Fruit fly (Drosophila melanogaster): ENCODE data around the gene Gmd.
A peak's percentile ranks its signal among the peaks of the same experiment; 100 is the strongest.

Gene Gmd

DNA sequence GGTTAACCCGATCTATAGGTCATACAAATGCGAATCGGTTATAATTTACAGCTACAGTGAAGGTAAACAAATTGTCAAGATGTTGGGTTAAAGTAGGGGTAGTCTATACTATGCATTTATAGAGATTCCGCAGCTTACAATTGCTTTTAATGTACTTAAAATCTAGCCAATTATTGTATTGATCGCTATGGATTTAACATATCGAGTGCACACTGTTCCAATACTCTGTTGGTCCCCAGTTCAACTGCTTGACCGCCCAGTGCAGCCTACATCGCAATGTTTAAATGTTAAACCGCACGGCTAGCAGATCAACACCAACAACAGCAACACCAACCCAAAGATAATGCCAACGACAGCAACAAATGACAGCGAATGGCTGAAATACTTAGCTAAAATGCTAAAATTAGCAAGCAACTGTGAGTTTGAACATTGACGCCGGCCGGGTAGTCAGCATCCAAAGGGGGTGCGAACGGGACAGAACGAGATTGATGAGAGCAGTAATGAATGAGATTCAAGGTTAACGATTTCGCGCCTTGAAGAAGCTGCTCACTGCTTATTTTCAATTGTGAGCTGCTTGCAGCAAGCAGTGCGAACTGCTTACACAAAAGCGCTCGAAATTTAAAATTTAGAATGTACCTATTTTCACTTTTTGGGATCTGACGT is 24.2 kb upstream of the Gmd start (continued):
- no peak for TF ChIP-seq Ssrp (tag; optimal IDR thresholded peaks at IDR 0.05)
- TF ChIP-seq CG7271 (tag; optimal IDR thresholded peaks at IDR 0.05) = no peak
- no peak for TF ChIP-seq CG10462 (GFP tag; optimal IDR thresholded peaks at IDR 0.05)
- no peak for TF ChIP-seq ac (GFP tag; optimal IDR thresholded peaks at IDR 0.05)
- 0 out of 2 replicates have a peak, but pooled peaks have one; percentile 5 for TF ChIP-seq klu (GFP tag; IDR thresholded peaks at IDR 0.05)
- TF ChIP-seq CG8359 (GFP tag; optimal IDR thresholded peaks at IDR 0.05; ENCODE audit: borderline replicate concordance) = no peak
- TF ChIP-seq CG15514 (GFP tag; optimal IDR thresholded peaks at IDR 0.05) = no peak
- no peak for TF ChIP-seq schlank (tag; optimal IDR thresholded peaks at IDR 0.05)
- TF ChIP-seq Ptx1 (GFP tag; IDR thresholded peaks at IDR 0.05) = no peak
- TF ChIP-seq vvl (GFP tag; IDR thresholded peaks at IDR 0.05) = peak; percentile 6
- TF ChIP-seq tio (GFP tag; optimal IDR thresholded peaks at IDR 0.05) = no peak
- TF ChIP-seq CG15011 (GFP tag; optimal IDR thresholded peaks at IDR 0.05) = no peak
- no peak for TF ChIP-seq CG2129 (GFP tag; IDR thresholded peaks at IDR 0.05; ENCODE audit: partially characterized antibody)
- peak; percentile 28 for TF ChIP-seq Aef1 (GFP tag; IDR thresholded peaks at IDR 0.05)
- no peak for TF ChIP-seq cato (GFP tag; optimal IDR thresholded peaks at IDR 0.05; ENCODE audit: borderline replicate concordance)
- TF ChIP-seq CG15073 (GFP tag; optimal IDR thresholded peaks at IDR 0.05) = no peak
- no peak for TF ChIP-seq grn (GFP tag; optimal IDR thresholded peaks at IDR 0.05)
- TF ChIP-seq toy (GFP tag; IDR thresholded peaks at IDR 0.05) = no peak
- TF ChIP-seq crol (GFP tag; IDR thresholded peaks at IDR 0.05) = no peak; the same call in none of the 2 replicates
- no peak for TF ChIP-seq unpg (GFP tag; optimal IDR thresholded peaks at IDR 0.05)
- no peak for TF ChIP-seq CG11247 (GFP tag; IDR thresholded peaks at IDR 0.05)
- no peak for TF ChIP-seq sna (GFP tag; IDR thresholded peaks at IDR 0.05; ENCODE audit: partially characterized antibody)
- TF ChIP-seq CG12659 (GFP tag; optimal IDR thresholded peaks at IDR 0.05) = no peak
- TF ChIP-seq Nf-YC (tag; optimal IDR thresholded peaks at IDR 0.05) = peak; percentile 20
- TF ChIP-seq btn (GFP tag; optimal IDR thresholded peaks at IDR 0.05) = no peak
- TF ChIP-seq cwo (GFP tag; optimal IDR thresholded peaks at IDR 0.05) = no peak
- peak; percentile 73 for TF ChIP-seq Ets65A (GFP tag)
- no peak for TF ChIP-seq CkIIα-i1 (GFP tag; IDR thresholded peaks at IDR 0.05)
- no peak for TF ChIP-seq HLHmδ (GFP tag; optimal IDR thresholded peaks at IDR 0.05)
- no peak; the same call in 1 of the 2 replicates for TF ChIP-seq GATAe (GFP tag; conservative IDR thresholded peaks at IDR 0.05)
- peak; percentile 72 for TF ChIP-seq Abd-B (GFP tag; optimal IDR thresholded peaks at IDR 0.05)
- no peak for TF ChIP-seq chif (GFP tag; optimal IDR thresholded peaks at IDR 0.05)
- TF ChIP-seq Bdp1 (GFP tag; optimal IDR thresholded peaks at IDR 0.05) = no peak
- TF ChIP-seq Dfd (GFP tag; optimal IDR thresholded peaks at IDR 0.05) = peak in 1 of 2 experiments; percentile 98
- TF ChIP-seq hbn (GFP tag; IDR thresholded peaks at IDR 0.05; ENCODE audit: partially characterized antibody) = no peak
- TF ChIP-seq CG18011 (GFP tag; optimal IDR thresholded peaks at IDR 0.05) = no peak
- no peak for TF ChIP-seq luna (GFP tag; optimal IDR thresholded peaks at IDR 0.05)
- no peak for TF ChIP-seq CG1647 (GFP tag; optimal IDR thresholded peaks at IDR 0.05)

DNA sequence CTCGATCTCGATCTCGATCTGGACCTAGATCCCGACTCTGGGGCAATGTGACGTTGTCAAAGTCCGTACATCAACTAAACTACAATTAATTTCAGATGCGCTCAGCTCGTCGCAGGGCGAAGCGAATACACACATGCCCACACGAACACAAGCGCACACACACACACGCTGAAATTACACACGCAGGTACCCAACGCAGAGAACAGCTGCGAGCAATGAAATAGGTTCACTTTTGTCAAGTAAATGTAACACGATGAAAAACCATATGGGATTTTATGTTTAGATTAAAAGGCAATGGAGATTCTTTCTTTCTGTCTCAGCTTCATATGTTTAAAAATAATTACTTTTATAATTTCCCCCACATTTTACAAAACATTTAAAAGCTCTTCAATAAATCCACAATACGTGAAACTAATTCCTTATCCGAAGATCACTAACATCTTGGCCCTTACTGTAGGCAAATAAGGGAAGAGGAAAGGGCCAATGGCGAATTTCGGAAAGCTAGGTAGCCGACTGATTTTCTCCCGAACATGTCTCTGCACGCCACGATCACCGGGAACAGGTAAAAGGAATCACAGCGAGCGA is 23.6 kb upstream of the Gmd start:
- TF ChIP-seq Sin3A (optimal IDR thresholded peaks at IDR 0.05) (no peak), CG11247 (GFP tag; IDR thresholded peaks at IDR 0.05) (peak; percentile 59), Gug (GFP tag; IDR thresholded peaks at IDR 0.05) (peak; percentile 66), CG18619 (GFP tag; optimal IDR thresholded peaks at IDR 0.05) (peak; percentile 79), tin (GFP tag; optimal IDR thresholded peaks at IDR 0.05) (peak; percentile 74), unc-4 (GFP tag; IDR thresholded peaks at IDR 0.05; ENCODE audit: partially characterized antibody) (no peak), CG15269 (tag; optimal IDR thresholded peaks at IDR 0.05) (peak; percentile 84), pnt (GFP tag; optimal IDR thresholded peaks at IDR 0.05) (peak; percentile 73), CG7372 (GFP tag; IDR thresholded peaks at IDR 0.05) (peak; percentile 79), MTF-1 (GFP tag; optimal IDR thresholded peaks at IDR 0.05; ENCODE audit: borderline replicate concordance) (peak; percentile 28), da (GFP tag; optimal IDR thresholded peaks at IDR 0.05) (no peak), ken (GFP tag; IDR thresholded peaks at IDR 0.05) (peak; percentile 51; the same call in 2 of the 3 replicates), CG3838 (GFP tag; optimal IDR thresholded peaks at IDR 0.05) (peak; percentile 38), CG7839 (tag; optimal IDR thresholded peaks at IDR 0.05) (peak; percentile 88), unpg (GFP tag; optimal IDR thresholded peaks at IDR 0.05) (peak; percentile 79)

Measured in whole organism, embryonic.